Worm (Caenorhabditis elegans) whole organism, late embryonic: ENCODE data around the gene Y48A6B.9.

Experiments used
- C08G9.2 ChIP-seq: sonication (generic microtip); optimal IDR thresholded peaks from 2 replicates; lab custom pipeline; 2016; ENCODE audit warnings: mild to moderate bottlenecking, missing genetic modification characterization, moderate library complexity, missing compliant biosample characterization
- C38D4.7 ChIP-seq: fragments of 200-800 bp; sonication (Bioruptor generic); optimal IDR thresholded peaks from 2 replicates; lab custom pipeline; 2018; ENCODE audit warnings: mild to moderate bottlenecking, missing genetic modification characterization, moderate library complexity, missing compliant biosample characterization
- K02D7.2 ChIP-seq: sonication (generic microtip); optimal IDR thresholded peaks from 2 replicates; lab custom pipeline; 2017; ENCODE audit warnings: mild to moderate bottlenecking, missing genetic modification characterization, missing compliant biosample characterization
- Y22D7AL.16 ChIP-seq: sonication (generic microtip); optimal IDR thresholded peaks from 2 replicates; lab custom pipeline; 2016; ENCODE audit warnings: missing genetic modification characterization, missing compliant biosample characterization
- ceh-14 ChIP-seq: sonication (generic microtip); optimal IDR thresholded peaks from 2 replicates; lab custom pipeline; 2016; ENCODE audit warnings: missing genotype, missing genetic modification characterization, missing compliant biosample characterization
- ceh-18 ChIP-seq: sonication (generic microtip); optimal IDR thresholded peaks from 2 replicates; lab custom pipeline; 2016; ENCODE audit warnings: missing genetic modification characterization, missing compliant biosample characterization
- ceh-19 ChIP-seq: fragments of 200-800 bp; sonication (Bioruptor generic); optimal IDR thresholded peaks from 2 replicates; lab custom pipeline; 2018; ENCODE audit warnings: mild to moderate bottlenecking, missing genetic modification characterization, missing compliant biosample characterization
- ceh-2 ChIP-seq: sonication (generic microtip); optimal IDR thresholded peaks from 2 replicates; lab custom pipeline; 2016; ENCODE audit warnings: missing genotype, missing genetic modification characterization, missing compliant biosample characterization
- ceh-24 ChIP-seq: sonication (generic microtip); optimal IDR thresholded peaks from 2 replicates; lab custom pipeline; 2016; ENCODE audit warnings: mild to moderate bottlenecking, missing genetic modification characterization, missing compliant biosample characterization
- ceh-31 ChIP-seq: sonication (generic microtip); optimal IDR thresholded peaks from 2 replicates; lab custom pipeline; 2016; ENCODE audit warnings: missing genetic modification characterization, missing compliant biosample characterization
- ceh-34 ChIP-seq: sonication (generic microtip); optimal IDR thresholded peaks from 2 replicates; lab custom pipeline; 2016; ENCODE audit warnings: mild to moderate bottlenecking, missing genetic modification characterization, missing compliant biosample characterization
- ceh-6 ChIP-seq: fragments of 200-800 bp; sonication (Bioruptor generic); optimal IDR thresholded peaks from 2 replicates; lab custom pipeline; 2018; ENCODE audit warnings: mild to moderate bottlenecking, missing genetic modification characterization, missing compliant biosample characterization
- ceh-9 ChIP-seq: sonication (generic microtip); optimal IDR thresholded peaks from 2 replicates; lab custom pipeline; 2016; ENCODE audit warnings: mild to moderate bottlenecking, missing genetic modification characterization, inconsistent platforms, missing compliant biosample characterization
- dve-1 ChIP-seq: sonication (generic microtip); optimal IDR thresholded peaks from 2 replicates; lab custom pipeline; 2017; ENCODE audit warnings: antibody characterized with exemption, mild to moderate bottlenecking, missing genetic modification characterization, missing compliant biosample characterization
- fax-1 ChIP-seq: sonication (generic microtip); optimal IDR thresholded peaks from 2 replicates; lab custom pipeline; 2016; ENCODE audit warnings: missing genotype, missing genetic modification characterization, missing compliant biosample characterization
- fkh-10 ChIP-seq: fragments of 150-350 bp; optimal IDR thresholded peaks from 2 replicates; lab custom pipeline; 2014; ENCODE audit warnings: missing biosample characterization, missing genetic modification reagents, missing genetic modification characterization
- hlh-15 ChIP-seq: sonication (generic microtip); optimal IDR thresholded peaks from 2 replicates; lab custom pipeline; 2016; ENCODE audit warnings: missing genetic modification characterization, missing compliant biosample characterization
- hlh-6 ChIP-seq: sonication (generic microtip); optimal IDR thresholded peaks from 2 replicates; lab custom pipeline; 2016; ENCODE audit warnings: missing genotype, missing genetic modification characterization, missing compliant biosample characterization
- hlh-8 ChIP-seq: sonication (generic microtip); optimal IDR thresholded peaks from 2 replicates; lab custom pipeline; 2016; ENCODE audit warnings: missing genotype, missing genetic modification characterization, missing compliant biosample characterization
- lin-11 ChIP-seq: fragments of 200-800 bp; sonication (Bioruptor generic); optimal IDR thresholded peaks from 2 replicates; lab custom pipeline; 2018; ENCODE audit warnings: mild to moderate bottlenecking, missing genetic modification characterization, missing compliant biosample characterization
- madf-2 ChIP-seq: sonication (generic microtip); optimal IDR thresholded peaks from 2 replicates; lab custom pipeline; 2017; ENCODE audit warnings: missing genetic modification characterization, missing compliant biosample characterization
- mec-3 ChIP-seq: sonication (generic microtip); optimal IDR thresholded peaks from 2 replicates; lab custom pipeline; 2016; ENCODE audit warnings: borderline replicate concordance, missing genetic modification characterization, missing compliant biosample characterization
- nfya-1 ChIP-seq: sonication (generic microtip); optimal IDR thresholded peaks from 2 replicates; lab custom pipeline; 2017; ENCODE audit warnings: missing genetic modification characterization, mild to moderate bottlenecking, missing compliant biosample characterization, antibody characterized with exemption, moderate library complexity
- nhr-11 ChIP-seq: fragments of 150-350 bp; optimal IDR thresholded peaks from 2 replicates; lab custom pipeline; 2014; ENCODE audit warnings: missing biosample characterization, missing genetic modification characterization
- nhr-232 ChIP-seq: sonication (generic microtip); optimal IDR thresholded peaks from 2 replicates; lab custom pipeline; 2016; ENCODE audit warnings: missing genetic modification characterization, missing compliant biosample characterization
- odd-2 ChIP-seq: sonication (generic microtip); optimal IDR thresholded peaks from 2 replicates; lab custom pipeline; 2017; ENCODE audit warnings: antibody characterized with exemption, mild to moderate bottlenecking, missing genetic modification characterization, missing compliant biosample characterization
- pax-1 ChIP-seq: fragments of 150-350 bp; optimal IDR thresholded peaks from 2 replicates; lab custom pipeline; 2014; ENCODE audit warnings: missing biosample characterization, missing genetic modification characterization
- pha-2 ChIP-seq: sonication (generic microtip); optimal IDR thresholded peaks from 2 replicates; lab custom pipeline; 2017; ENCODE audit warnings: mild to moderate bottlenecking, missing genetic modification characterization, missing compliant biosample characterization
- pqm-1 ChIP-seq: sonication (generic microtip); optimal IDR thresholded peaks from 2 replicates; lab custom pipeline; 2016; ENCODE audit warnings: missing genetic modification characterization, missing compliant biosample characterization
- pros-1 ChIP-seq: fragments of 150-350 bp; optimal IDR thresholded peaks from 2 replicates; lab custom pipeline; 2014; ENCODE audit warnings: missing biosample characterization, missing genetic modification reagents, missing genetic modification characterization
- tbx-7 ChIP-seq: sonication (generic microtip); optimal IDR thresholded peaks from 2 replicates; lab custom pipeline; 2016; ENCODE audit warnings: missing genotype, missing genetic modification characterization, missing compliant biosample characterization
- unc-42 ChIP-seq: sonication (generic microtip); optimal IDR thresholded peaks from 2 replicates; lab custom pipeline; 2016; ENCODE audit warnings: missing genotype, missing genetic modification characterization, missing compliant biosample characterization
- unc-55 ChIP-seq: sonication (generic microtip); optimal IDR thresholded peaks from 2 replicates; lab custom pipeline; 2017; ENCODE audit warnings: missing biosample characterization, missing genetic modification reagents, missing genetic modification characterization

Gene Y48A6B.9

DNA sequence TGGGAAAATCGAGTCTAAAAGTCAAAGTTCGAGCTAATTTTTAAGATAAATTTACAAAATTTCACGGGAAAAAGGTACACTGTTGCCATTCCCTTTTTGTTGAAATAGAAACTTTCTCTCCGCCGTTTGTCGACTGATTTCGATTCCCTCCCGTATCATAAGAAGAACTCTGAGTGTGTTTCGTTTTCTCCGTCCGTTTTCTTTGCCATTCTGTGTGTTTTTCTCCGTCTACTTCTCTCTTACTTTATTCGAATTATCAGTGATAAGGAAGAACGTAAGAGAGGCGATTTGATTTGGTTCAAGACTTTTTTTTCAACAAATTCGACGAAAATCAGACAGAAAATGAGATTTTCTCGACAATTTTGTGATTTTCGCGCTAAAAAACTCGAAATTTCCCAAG, 13.6 kb downstream of the Y48A6B.9 start:
- TF ChIP-seq madf-2 (no peak), pha-2 (tag; lab: Kevin White, UChicago) (no peak), mec-3 (tag; lab: Kevin White, UChicago) (no peak), ceh-18 (no peak), ceh-34 (tag; lab: Kevin White, UChicago) (no peak), nhr-232 (no peak), dve-1 (tag; lab: Kevin White, UChicago) (no peak), pqm-1 (no peak), ceh-19 (GFP tag; lab: Kevin White, UChicago) (no peak)

DNA sequence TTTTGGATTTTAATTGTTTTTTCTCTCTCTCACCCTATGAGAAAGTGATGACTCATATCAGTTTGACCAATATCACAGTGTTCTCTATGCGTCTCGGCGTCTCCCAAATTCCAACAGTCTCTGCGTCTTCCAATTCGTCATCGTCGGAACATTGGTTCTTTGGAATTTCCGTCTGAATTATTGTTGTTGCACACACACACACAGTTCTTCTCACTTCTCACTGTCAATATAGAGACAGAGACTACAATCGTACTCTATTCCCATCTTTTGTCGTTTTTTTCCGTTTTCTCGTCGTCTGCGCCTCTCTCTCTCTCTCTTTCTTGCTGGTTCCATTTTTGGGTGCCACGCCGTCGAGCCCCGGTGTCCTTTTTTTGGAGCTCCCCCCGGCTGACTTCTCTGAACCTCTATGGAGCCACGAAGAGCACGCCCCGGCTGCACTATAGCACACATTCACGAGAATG, 17.7 kb downstream of the Y48A6B.9 start:
- TF ChIP-seq C38D4.7 (GFP tag; lab: Kevin White, UChicago) (no peak), K02D7.2 (tag; lab: Kevin White, UChicago) (no peak), lin-11 (no peak)

DNA sequence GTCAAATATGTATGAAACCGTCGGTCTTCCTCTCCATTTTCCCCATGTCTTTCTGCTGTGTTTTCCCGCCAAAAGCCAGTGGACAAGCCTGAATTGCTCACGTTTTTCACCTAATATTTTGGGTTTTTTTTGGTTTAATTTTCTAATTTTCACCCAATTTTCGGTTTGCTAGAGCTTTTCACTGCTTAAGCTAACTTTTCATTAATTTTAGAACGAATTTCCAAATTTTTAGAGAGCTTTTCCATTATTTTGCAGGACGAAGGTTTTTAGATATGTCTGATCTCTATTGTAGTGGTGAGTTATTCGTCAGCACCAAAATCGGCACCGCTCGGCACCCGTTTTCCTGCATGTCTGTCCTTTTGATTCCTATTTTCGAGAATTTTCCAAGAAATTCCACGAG, 20.6 kb downstream of the Y48A6B.9 start:
- TF ChIP-seq tbx-7 (tag; lab: Kevin White, UChicago) = no peak
- no peak for TF ChIP-seq ceh-19 (GFP tag; lab: Kevin White, UChicago)
- no peak for TF ChIP-seq odd-2 (tag; lab: Kevin White, UChicago)
- TF ChIP-seq C08G9.2 (tag; lab: Kevin White, UChicago) = no peak
- TF ChIP-seq fkh-10 (GFP tag; lab: Kevin White, UChicago) = no peak
- no peak for TF ChIP-seq madf-2
- TF ChIP-seq pha-2 (tag; lab: Kevin White, UChicago) = no peak
- no peak for TF ChIP-seq hlh-15 (tag; lab: Kevin White, UChicago)
- no peak for TF ChIP-seq ceh-9 (tag; lab: Kevin White, UChicago)
- TF ChIP-seq pqm-1 = no peak
- TF ChIP-seq hlh-6 (tag; lab: Kevin White, UChicago) = no peak
- no peak for TF ChIP-seq unc-42

DNA sequence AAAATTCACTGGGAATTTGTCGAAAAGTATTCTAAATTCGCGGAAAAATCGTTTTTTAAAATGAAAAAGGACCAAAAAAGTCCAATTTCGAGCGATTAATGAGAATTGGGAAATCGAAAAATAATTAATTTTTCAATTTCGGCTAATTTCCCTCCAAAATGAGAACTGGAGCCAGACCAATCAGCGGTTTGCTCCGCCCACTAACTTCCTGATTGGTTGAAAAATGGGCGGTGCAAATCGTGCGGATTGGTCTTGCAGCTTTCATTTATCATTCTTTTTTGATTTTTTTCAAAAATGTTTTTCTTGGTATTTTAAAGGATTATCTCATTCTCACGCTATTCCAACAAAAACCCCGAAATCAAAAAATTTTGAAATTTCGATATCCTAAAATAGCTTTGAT, 21.1 kb downstream of the Y48A6B.9 start:
- TF ChIP-seq hlh-8 (no peak), nfya-1 (tag; lab: Kevin White, UChicago) (peak; percentile 97)

DNA sequence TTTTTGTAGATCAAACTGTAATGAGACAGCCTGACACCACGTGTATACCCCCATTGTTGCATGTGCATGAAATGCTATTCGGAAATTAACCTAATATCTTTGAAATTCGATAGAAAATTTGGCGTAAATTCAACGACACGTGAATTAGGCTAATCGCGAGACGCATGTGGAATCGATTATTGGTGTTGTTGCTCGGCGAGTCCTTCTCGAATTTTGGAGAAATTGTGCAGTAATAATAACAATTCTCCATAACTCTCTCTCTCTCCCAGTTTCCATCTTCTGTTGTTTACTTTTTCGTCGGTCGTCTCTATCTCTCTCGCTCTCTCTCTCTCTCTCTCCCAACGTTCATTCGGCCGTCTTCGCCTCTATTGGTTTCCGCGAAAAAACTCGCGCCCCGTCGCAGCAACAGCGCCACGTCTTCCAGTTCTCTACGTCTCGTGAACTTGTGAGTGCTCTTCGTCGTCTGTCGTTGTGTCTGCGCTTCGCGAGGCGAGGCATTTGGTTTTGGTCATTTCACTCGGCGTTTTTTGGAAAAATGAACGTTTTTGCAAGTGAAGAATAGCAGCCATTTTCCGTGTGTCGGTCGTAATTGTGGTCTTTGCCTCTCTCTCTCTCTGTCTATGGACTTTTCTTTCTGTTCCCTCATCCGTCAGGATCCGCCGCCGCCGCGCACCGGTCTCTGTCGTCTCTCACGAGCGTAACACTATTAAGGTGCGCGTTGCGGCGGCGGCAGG, 21.7 kb downstream of the Y48A6B.9 start:
- TF ChIP-seq C08G9.2 (tag; lab: Kevin White, UChicago) = peak; percentile 8
- no peak for TF ChIP-seq fkh-10 (GFP tag; lab: Kevin White, UChicago)
- TF ChIP-seq unc-55 (GFP tag; lab: Kevin White, UChicago) = peak; percentile 31
- TF ChIP-seq ceh-2 (tag; lab: Kevin White, UChicago) = peak; percentile 25
- no peak for TF ChIP-seq fax-1 (tag; lab: Kevin White, UChicago)
- peak; percentile 1 for TF ChIP-seq pros-1 (tag; lab: Kevin White, UChicago)
- no peak for TF ChIP-seq Y22D7AL.16
- TF ChIP-seq ceh-24 (tag; lab: Kevin White, UChicago) = no peak
- TF ChIP-seq pax-1 (tag; lab: Kevin White, UChicago) = no peak
- peak; percentile 42 for TF ChIP-seq ceh-31
- no peak for TF ChIP-seq ceh-6 (GFP tag; lab: Kevin White, UChicago)
- TF ChIP-seq nfya-1 (tag; lab: Kevin White, UChicago) = peak; percentile 65
- peak; percentile 45 for TF ChIP-seq ceh-14 (tag; lab: Kevin White, UChicago)
- no peak for TF ChIP-seq nhr-11 (tag; lab: Kevin White, UChicago)
- TF ChIP-seq ceh-34 (tag; lab: Kevin White, UChicago) = peak; percentile 50
- no peak for TF ChIP-seq hlh-15 (tag; lab: Kevin White, UChicago)
